Fruit fly (Drosophila melanogaster) whole organism, embryonic: ENCODE measurements around the gene CG11251.
A peak's percentile ranks its signal among the peaks of the same experiment; 100 is the strongest.

Source experiments
- BtbVII ChIP-seq: fragments of 200-800 bp; sonication (Bioruptor generic); optimal IDR thresholded peaks from 3 replicates; lab custom pipeline; 2017; ENCODE audit warnings: missing biosample characterization, mild to moderate bottlenecking, missing genetic modification characterization
- CG10462 ChIP-seq: fragments of 200-800 bp; sonication (Bioruptor generic); optimal IDR thresholded peaks from 2 replicates; lab custom pipeline; 2016; ENCODE audit warnings: missing biosample characterization, missing genetic modification characterization
- CG12659 ChIP-seq: fragments of 200-800 bp; sonication (Bioruptor generic); optimal IDR thresholded peaks from 3 replicates; lab custom pipeline; 2017; ENCODE audit warnings: mild to moderate bottlenecking, missing biosample characterization, missing genetic modification reagents, missing genetic modification characterization
- CG15601 ChIP-seq: fragments of 200-800 bp; sonication (Bioruptor generic); optimal IDR thresholded peaks from 3 replicates; lab custom pipeline; 2019; ENCODE audit warnings: missing biosample characterization, mild to moderate bottlenecking, missing genetic modification characterization, moderate library complexity
- CG1647 ChIP-seq: fragments of 200-800 bp; sonication (Bioruptor generic); optimal IDR thresholded peaks from 3 replicates; lab custom pipeline; 2016; ENCODE audit warnings: missing biosample characterization, missing genetic modification characterization
- CG16815 ChIP-seq: fragments of 200-800 bp; sonication (Bioruptor generic); optimal IDR thresholded peaks from 3 replicates; lab custom pipeline; 2017; ENCODE audit warnings: missing biosample characterization, mild to moderate bottlenecking, missing genetic modification characterization
- CG17385 ChIP-seq: fragments of 200-800 bp; sonication (Bioruptor generic); optimal IDR thresholded peaks from 3 replicates; lab custom pipeline; 2018; ENCODE audit warnings: missing biosample characterization, mild to moderate bottlenecking, missing genetic modification characterization
- CG30431 ChIP-seq: fragments of 200-800 bp; sonication (Bioruptor generic); optimal IDR thresholded peaks from 2 replicates; lab custom pipeline; 2017; ENCODE audit warnings: missing biosample characterization, missing genetic modification characterization
- CG3726 ChIP-seq: fragments of 200-800 bp; sonication (Bioruptor generic); IDR thresholded peaks from 3 replicates; pipeline ENCODE4, ENCODE4 v1.3.6; 2022; ENCODE audit warnings: missing biosample characterization, missing genetic modification characterization
- CG3995 ChIP-seq: fragments of 200-800 bp; sonication (Bioruptor generic); optimal IDR thresholded peaks from 3 replicates; lab custom pipeline; 2016; ENCODE audit warnings: missing biosample characterization, missing genetic modification characterization
- CG5953 ChIP-seq: fragments of 200-800 bp; sonication (Bioruptor generic); IDR thresholded peaks from 2 replicates; pipeline ENCODE4 v1.3.6; 2022; ENCODE audit warnings: missing biosample characterization, missing genetic modification characterization
- CG7357 ChIP-seq: fragments of 200-800 bp; sonication (Bioruptor generic); IDR thresholded peaks from 3 replicates; pipeline ENCODE4 v1.3.6; 2022; ENCODE audit warnings: missing biosample characterization, missing genetic modification characterization
- CG8281 ChIP-seq: fragments of 200-800 bp; sonication (Bioruptor generic); optimal IDR thresholded peaks from 2 replicates; lab custom pipeline; 2018; ENCODE audit warnings: missing biosample characterization, mild to moderate bottlenecking, missing genetic modification characterization, moderate library complexity
- D19B ChIP-seq: fragments of 200-800 bp; sonication (Bioruptor generic); optimal IDR thresholded peaks from 2 replicates; lab custom pipeline; 2017; ENCODE audit warnings: missing biosample characterization, mild to moderate bottlenecking, missing genetic modification characterization
- Drgx ChIP-seq: fragments of 200-800 bp; sonication (Bioruptor generic); IDR thresholded peaks from 2 replicates; pipeline ENCODE4 v1.3.6; 2022; ENCODE audit warnings: missing biosample characterization, missing genetic modification characterization
- Eip74EF ChIP-seq, 2 experiments: fragments of 200-800 bp in 1 of 2; fragments of >200 bp in 1 of 2; sonication (Bioruptor generic) in 1 of 2; optimal IDR thresholded peaks; 2 replicates each; lab custom pipeline; 2017 to 2019; ENCODE audit warnings: missing biosample characterization in 2 of 2, missing genetic modification characterization in 2 of 2, mild to moderate bottlenecking in 1 of 2, moderate library complexity in 1 of 2
- Ets65A ChIP-seq: fragments of 200-800 bp; sonication (Bioruptor generic); peaks from one replicate; lab custom pipeline; 2016; ENCODE audit warnings: missing biosample characterization, missing genetic modification characterization
- Ets97D ChIP-seq: fragments of 200-800 bp; sonication (Bioruptor generic); optimal IDR thresholded peaks from 3 replicates; lab custom pipeline; 2016; ENCODE audit warnings: missing biosample characterization, missing genetic modification characterization
- HLH4C ChIP-seq: fragments of 200-800 bp; sonication (Bioruptor generic); IDR thresholded peaks from 3 replicates; pipeline ENCODE4 v1.3.6; 2022; ENCODE audit warnings: missing biosample characterization, missing genetic modification characterization; ENCODE audit not compliant: partially characterized antibody
- HLH54F ChIP-seq: fragments of 200-800 bp; sonication (Bioruptor generic); optimal IDR thresholded peaks from 3 replicates; lab custom pipeline; 2016; ENCODE audit warnings: missing biosample characterization, missing genetic modification characterization
- Hr78 ChIP-seq, 2 experiments: fragments of 200-800 bp in 1 of 2; fragments of >200 bp in 1 of 2; sonication (Bioruptor generic) in 1 of 2; optimal IDR thresholded peaks; 2 replicates each; lab custom pipeline; 2017 to 2019; ENCODE audit warnings: missing biosample characterization in 2 of 2, missing genetic modification characterization in 2 of 2, mild to moderate bottlenecking in 1 of 2, moderate library complexity in 1 of 2
- Med ChIP-seq: fragments of 200-800 bp; sonication (Bioruptor generic); peaks from one replicate; lab custom pipeline; 2016; ENCODE audit warnings: missing biosample characterization, missing genetic modification characterization, mild to moderate bottlenecking, inconsistent platforms, moderate library complexity
- Mrtf ChIP-seq: fragments of 200-800 bp; sonication (Bioruptor generic); IDR thresholded peaks from 3 replicates; pipeline ENCODE4 v1.3.6; 2022; ENCODE audit warnings: missing biosample characterization, missing genetic modification characterization
- Neu2 ChIP-seq: fragments of 200-800 bp; sonication (Bioruptor generic); optimal IDR thresholded peaks from 3 replicates; lab custom pipeline; 2016; ENCODE audit warnings: missing biosample characterization, missing genetic modification characterization, borderline replicate concordance
- Poxn ChIP-seq: fragments of 200-800 bp; sonication (Bioruptor generic); IDR thresholded peaks from 2 replicates; pipeline ENCODE4 v1.3.6; 2022; ENCODE audit warnings: missing biosample characterization, missing genetic modification characterization
- Ravus ChIP-seq: fragments of 200-800 bp; sonication (Bioruptor generic); IDR thresholded peaks from 2 replicates; pipeline ENCODE4 v1.3.6; 2022; ENCODE audit warnings: missing biosample characterization, missing genetic modification characterization
- Scr ChIP-seq: fragments of 200-800 bp; sonication (Bioruptor generic); IDR thresholded peaks from 2 replicates; pipeline ENCODE4 v1.3.6; 2022; ENCODE audit warnings: missing biosample characterization, missing genetic modification characterization; ENCODE audit not compliant: partially characterized antibody
- Sry-β ChIP-seq: fragments of 200-800 bp; sonication (Bioruptor generic); optimal IDR thresholded peaks from 2 replicates; lab custom pipeline; 2018; ENCODE audit warnings: missing biosample characterization, mild to moderate bottlenecking, missing genetic modification characterization, moderate library complexity
- Stat92E ChIP-seq, 3 experiments: fragments of >200 bp in 2 of 3; fragments of 200-800 bp in 1 of 3; sonication (Bioruptor generic) in 1 of 3; optimal IDR thresholded peaks; 2 replicates each; lab custom pipeline; 2017 to 2019; ENCODE audit warnings: missing biosample characterization in 3 of 3, missing genetic modification characterization in 3 of 3, mild to moderate bottlenecking in 1 of 3, moderate library complexity in 1 of 3
- aop ChIP-seq: fragments of 200-800 bp; sonication (Bioruptor generic); IDR thresholded peaks from 2 replicates; pipeline ENCODE4 v1.3.6; 2022; ENCODE audit warnings: missing biosample characterization, missing genetic modification characterization
- cad ChIP-seq: fragments of >200 bp; optimal IDR thresholded peaks from 2 replicates; lab custom pipeline; 2017; ENCODE audit warnings: missing biosample characterization, missing genetic modification characterization
- chif ChIP-seq, 2 experiments: fragments of 200-800 bp; sonication (Bioruptor generic); optimal IDR thresholded peaks; 3 replicates each; lab custom pipeline; 2016; ENCODE audit warnings: missing biosample characterization in 2 of 2, missing genetic modification characterization in 2 of 2
- dan ChIP-seq: fragments of 200-800 bp; sonication (Bioruptor generic); IDR thresholded peaks from 2 replicates; pipeline ENCODE4 v1.3.6; 2022; ENCODE audit warnings: missing biosample characterization, missing genetic modification characterization
- disco-r ChIP-seq: fragments of 200-800 bp; sonication (Bioruptor generic); optimal IDR thresholded peaks from 2 replicates; lab custom pipeline; 2016; ENCODE audit warnings: missing biosample characterization, missing genetic modification characterization
- dpn ChIP-seq, 2 experiments: fragments of 200-800 bp; sonication (Bioruptor generic); optimal IDR thresholded peaks; 3 replicates each; lab custom pipeline; 2016; ENCODE audit warnings: missing biosample characterization in 2 of 2, missing genetic modification characterization in 2 of 2
- ewg ChIP-seq: fragments of 200-800 bp; sonication (Bioruptor generic); optimal IDR thresholded peaks from 3 replicates; lab custom pipeline; 2017; ENCODE audit warnings: mild to moderate bottlenecking, missing biosample characterization, missing genetic modification reagents, missing genetic modification characterization
- fd96Cb ChIP-seq: fragments of 200-800 bp; sonication (Bioruptor generic); optimal IDR thresholded peaks from 2 replicates; lab custom pipeline; 2018; ENCODE audit warnings: missing biosample characterization, mild to moderate bottlenecking, missing genetic modification characterization, moderate library complexity
- gfzf ChIP-seq: fragments of 200-800 bp; sonication (Bioruptor generic); optimal IDR thresholded peaks from 2 replicates; lab custom pipeline; 2016; ENCODE audit warnings: missing biosample characterization, mild to moderate bottlenecking, missing genetic modification characterization, moderate library complexity
- gsb-n ChIP-seq: fragments of 200-800 bp; sonication (Bioruptor generic); optimal IDR thresholded peaks from 3 replicates; lab custom pipeline; 2018; ENCODE audit warnings: missing biosample characterization, mild to moderate bottlenecking, missing genetic modification characterization
- hb ChIP-seq: fragments of 200-800 bp; sonication (Bioruptor generic); IDR thresholded peaks from 3 replicates; pipeline ENCODE4 v1.3.6; 2022; ENCODE audit warnings: missing biosample characterization, missing genetic modification characterization; ENCODE audit not compliant: partially characterized antibody
- lmd ChIP-seq: fragments of 200-800 bp; sonication (Bioruptor generic); IDR thresholded peaks from 2 replicates; pipeline ENCODE4 v1.3.6; 2022; ENCODE audit warnings: missing biosample characterization, missing genetic modification characterization
- prd ChIP-seq, 3 experiments: fragments of >200 bp in 2 of 3; fragments of 200-800 bp in 1 of 3; sonication (Bioruptor generic) in 1 of 3; optimal IDR thresholded peaks in 2 of 3; IDR thresholded peaks in 1 of 3; 2 replicates in 2 of 3; 3 replicates in 1 of 3; pipeline versions ENCODE4 v1.3.6 to Lab custom; 2017 to 2022; ENCODE audit warnings: missing biosample characterization in 1 of 3, missing genetic modification characterization in 1 of 3
- repo ChIP-seq: fragments of 200-800 bp; sonication (Bioruptor generic); optimal IDR thresholded peaks from 2 replicates; lab custom pipeline; 2016; ENCODE audit warnings: missing biosample characterization, missing genetic modification characterization
- sr ChIP-seq: fragments of 200-800 bp; sonication (Bioruptor generic); IDR thresholded peaks from 3 replicates; pipeline ENCODE4 v1.3.6; 2022; ENCODE audit warnings: missing biosample characterization, missing genetic modification characterization
- stc ChIP-seq: fragments of 200-800 bp; sonication (Bioruptor generic); IDR thresholded peaks from 2 replicates; pipeline ENCODE4 v1.3.6; 2022; ENCODE audit warnings: missing biosample characterization, missing genetic modification characterization
- tup ChIP-seq: fragments of 200-800 bp; sonication (Bioruptor generic); optimal IDR thresholded peaks from 2 replicates; lab custom pipeline; 2016; ENCODE audit warnings: missing biosample characterization, mild to moderate bottlenecking, missing genetic modification characterization, moderate library complexity
- vnd ChIP-seq: fragments of 200-800 bp; sonication (Bioruptor generic); IDR thresholded peaks from 3 replicates; pipeline ENCODE4 v1.3.6; 2022; ENCODE audit warnings: missing biosample characterization, missing genetic modification characterization; ENCODE audit not compliant: partially characterized antibody
- z ChIP-seq: fragments of 200-800 bp; sonication (Bioruptor generic); IDR thresholded peaks from 3 replicates; pipeline ENCODE4 v1.3.6; 2022; ENCODE audit warnings: missing biosample characterization, missing genetic modification characterization
- zen ChIP-seq: fragments of 200-800 bp; sonication (Bioruptor generic); optimal IDR thresholded peaks from 3 replicates; lab custom pipeline; 2018; ENCODE audit warnings: missing biosample characterization, mild to moderate bottlenecking, missing genetic modification characterization, moderate library complexity
- zen2 ChIP-seq: fragments of 200-800 bp; sonication (Bioruptor generic); IDR thresholded peaks from 3 replicates; pipeline ENCODE4 v1.3.6; 2022; ENCODE audit warnings: missing biosample characterization, missing genetic modification characterization; ENCODE audit not compliant: partially characterized antibody

Gene CG11251

DNA sequence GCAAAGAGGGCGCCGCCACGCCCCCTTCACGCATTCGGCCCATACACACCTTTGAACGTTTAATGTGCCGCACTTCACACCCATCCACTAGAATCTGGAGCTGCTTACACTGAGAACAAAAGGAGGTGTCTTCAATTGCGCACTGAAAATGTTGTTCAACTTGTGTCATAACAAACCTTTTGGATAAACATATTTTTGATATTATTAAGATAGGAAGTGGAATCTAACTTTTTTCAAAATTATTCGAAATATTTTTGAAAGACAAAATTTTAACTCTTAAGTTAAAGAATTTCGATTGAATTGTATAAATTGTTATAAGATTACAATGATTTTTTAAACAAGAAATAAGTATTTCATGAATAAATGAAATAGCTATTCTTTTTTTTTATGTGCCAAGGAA is 21.5 kb downstream of the CG11251 start (continued):
- TF ChIP-seq Med (GFP tag; lab: Kevin White, UChicago) (peak; percentile 45), z (no peak), aop (GFP tag; lab: Robert Waterston, UW) (peak; percentile 13; the same call in 1 of the 2 replicates), CG5953 (GFP tag; lab: Robert Waterston, UW) (no peak), cad (GFP tag; lab: Kevin White, UChicago) (no peak), Sry-β (no peak), CG15601 (peak; percentile 14), Neu2 (no peak), Ravus (GFP tag; lab: Robert Waterston, UW) (no peak), Stat92E (GFP tag; optimal IDR thresholded peaks at IDR 0.05; lab: Kevin White, UChicago) (no peak), ewg (GFP tag; lab: Kevin White, UChicago) (no peak), BtbVII (GFP tag; lab: Kevin White, UChicago) (no peak), zen2 (GFP tag; lab: Robert Waterston, UW) (no peak), CG16815 (GFP tag; lab: Kevin White, UChicago) (peak; percentile 31), Eip74EF (GFP tag; optimal IDR thresholded peaks at IDR 0.05; lab: Kevin White, UChicago) (no peak), stc (GFP tag; lab: Robert Waterston, UW) (no peak), gsb-n (no peak), Scr (GFP tag; lab: Robert Waterston, UW) (no peak), Poxn (GFP tag; lab: Robert Waterston, UW) (no peak), CG1647 (no peak), CG3995 (GFP tag; lab: Kevin White, UChicago) (no peak), Ets65A (GFP tag; lab: Kevin White, UChicago) (no peak), disco-r (GFP tag; lab: Kevin White, UChicago) (no peak), CG10462 (no peak), sr (GFP tag; lab: Robert Waterston, UW) (no peak), HLH54F (no peak), lmd (GFP tag; lab: Robert Waterston, UW) (no peak), CG3726 (GFP tag; lab: Robert Waterston, UW) (no peak), CG7357 (GFP tag; lab: Robert Waterston, UW) (no peak), CG17385 (GFP tag; lab: Kevin White, UChicago) (no peak), CG8281 (no peak), HLH4C (GFP tag; lab: Robert Waterston, UW) (no peak), zen (peak; percentile 51), Hr78 (GFP tag; optimal IDR thresholded peaks at IDR 0.05; lab: Kevin White, UChicago) (no peak), CG30431 (GFP tag; lab: Kevin White, UChicago) (peak; percentile 30), prd (optimal IDR thresholded peaks at IDR 0.05; lab: Kevin White, UChicago) (no peak), prd (GFP tag; IDR thresholded peaks at IDR 0.05; lab: Robert Waterston, UW) (peak; percentile 38; the same call in 1 of the 3 replicates), dpn (GFP tag; optimal IDR thresholded peaks at IDR 0.05; lab: Kevin White, UChicago) (no peak), hb (no peak), chif (GFP tag; optimal IDR thresholded peaks at IDR 0.05; lab: Kevin White, UChicago) (peak in 1 of 2 experiments; percentile 50), D19B (GFP tag; lab: Kevin White, UChicago) (no peak), dan (GFP tag; lab: Robert Waterston, UW) (no peak), fd96Cb (tag; lab: Kevin White, UChicago) (no peak), Drgx (GFP tag; lab: Robert Waterston, UW) (no peak), Ets97D (GFP tag; lab: Kevin White, UChicago) (no peak), vnd (GFP tag; lab: Robert Waterston, UW) (no peak), gfzf (GFP tag; lab: Kevin White, UChicago) (no peak), Mrtf (no peak), repo (no peak), tup (GFP tag; lab: Kevin White, UChicago) (no peak), CG12659 (GFP tag; lab: Kevin White, UChicago) (no peak)
